Fruit fly (Drosophila melanogaster): ENCODE results near the gene CG43783.

Gene CG43783

dm6 chr3L:8981495-8981894, 27.4 kb upstream of the CG43783 start, which contains the start of gene CG13314:
CG13314 (plus strand) TSS chr3L:8981795.
- TF ChIP-seq usp (GFP tag; optimal IDR thresholded peaks at IDR 0.05) (no peak), psq (optimal IDR thresholded peaks at IDR 0.05) (no peak), CG8478 (optimal IDR thresholded peaks at IDR 0.05) (no peak), pan (optimal IDR thresholded peaks at IDR 0.05) (no peak), EcR (GFP tag; optimal IDR thresholded peaks at IDR 0.05) (no peak), Dll (optimal IDR thresholded peaks at IDR 0.05) (no peak)

DNA sequence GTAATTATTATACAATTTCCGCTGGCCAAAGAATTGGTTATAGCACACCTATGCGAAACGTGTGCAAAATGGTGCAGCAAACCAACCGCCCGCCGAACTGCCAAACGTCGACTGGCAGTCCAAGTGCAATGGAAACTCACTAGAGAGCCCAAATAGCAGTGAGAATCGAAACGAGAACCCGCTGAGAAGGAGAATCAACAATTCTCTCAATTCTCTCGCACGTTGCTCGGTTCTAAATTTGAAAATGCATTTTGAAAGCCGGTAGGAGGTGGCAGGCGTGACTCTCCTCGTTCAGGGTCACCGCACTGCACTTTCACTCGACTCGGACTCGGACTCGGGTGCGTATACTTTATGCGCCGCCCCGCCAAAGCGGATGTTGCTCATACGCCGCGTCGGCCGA, 25.7 kb upstream of the CG43783 start, which contains the start of gene CG5644:
TSS of gene CG5644 (minus strand) at position 101 of the 400 bp plus-strand sequence.
- TF ChIP-seq Dll (optimal IDR thresholded peaks at IDR 0.05), result no peak
- no peak for TF ChIP-seq EcR (GFP tag; optimal IDR thresholded peaks at IDR 0.05)
- no peak for TF ChIP-seq psq (optimal IDR thresholded peaks at IDR 0.05)
- no peak for TF ChIP-seq pan (optimal IDR thresholded peaks at IDR 0.05)
- no peak for TF ChIP-seq CG8478 (optimal IDR thresholded peaks at IDR 0.05)
- TF ChIP-seq usp (GFP tag; optimal IDR thresholded peaks at IDR 0.05), result no peak

dm6 chr3L:8978678-8979413, 24.8 kb upstream of the CG43783 start:
- TF ChIP-seq CG8478 (optimal IDR thresholded peaks at IDR 0.05), result no peak
- peak; percentile 54 for TF ChIP-seq Dll (optimal IDR thresholded peaks at IDR 0.05)

DNA sequence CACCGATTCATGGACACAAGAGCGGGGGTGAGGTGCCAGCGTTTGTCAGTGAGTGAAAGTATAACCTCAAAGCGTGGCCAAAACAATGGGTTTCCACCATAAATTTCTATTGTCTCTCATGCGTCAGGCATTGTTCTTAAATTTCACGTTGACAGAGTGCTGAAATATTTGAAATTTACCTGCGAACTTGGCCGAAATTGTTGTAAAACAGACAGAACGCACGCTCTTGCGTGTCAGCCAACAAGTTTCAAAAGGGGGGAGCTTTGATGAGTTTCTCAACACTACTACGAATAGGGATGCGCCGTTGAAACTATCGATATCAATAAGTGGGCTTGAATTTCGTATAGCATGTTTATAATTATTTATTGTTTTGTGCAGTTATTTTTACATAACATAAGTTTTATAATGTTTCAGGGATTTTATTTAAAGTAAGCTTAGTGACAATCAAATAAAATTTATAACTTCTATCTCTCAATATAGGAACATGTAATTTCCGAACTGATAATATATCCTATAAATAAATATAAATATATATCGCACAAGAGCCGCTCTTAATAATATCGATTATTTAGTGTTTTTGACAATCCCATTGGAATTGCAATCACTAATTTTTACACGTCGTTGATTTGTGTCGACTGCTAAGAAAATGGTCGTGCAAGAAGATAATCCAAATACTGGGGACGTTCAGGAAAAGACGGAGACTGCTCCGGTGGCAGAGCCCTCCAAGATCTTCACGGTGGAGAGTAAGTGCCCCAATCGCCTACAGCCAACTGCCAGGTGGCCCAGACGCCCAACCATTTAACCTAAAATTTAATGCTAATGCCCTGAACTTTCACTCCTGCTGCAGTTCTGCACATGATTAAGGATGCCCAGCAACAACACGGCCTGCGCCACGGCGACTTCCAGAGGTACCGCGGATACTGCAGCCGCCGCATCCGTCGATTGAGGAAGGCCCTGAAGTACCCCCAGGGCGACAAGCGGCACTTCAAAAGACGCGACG, 20.7 kb upstream of the CG43783 start, which contains the start of the genes pix and Srp68:
TSS of gene pix (minus strand) at position 288 of the 1,000 bp plus-strand sequence.
TSS of gene Srp68 (plus strand) at position 569 of the 1,000 bp plus-strand sequence.
- TF ChIP-seq psq (optimal IDR thresholded peaks at IDR 0.05), result no peak
- TF ChIP-seq CG8478 (optimal IDR thresholded peaks at IDR 0.05), result no peak
- TF ChIP-seq usp (GFP tag; optimal IDR thresholded peaks at IDR 0.05), result no peak
- TF ChIP-seq EcR (GFP tag; optimal IDR thresholded peaks at IDR 0.05), result no peak
- TF ChIP-seq Dll (optimal IDR thresholded peaks at IDR 0.05), result no peak
- no peak for TF ChIP-seq pan (optimal IDR thresholded peaks at IDR 0.05)

DNA sequence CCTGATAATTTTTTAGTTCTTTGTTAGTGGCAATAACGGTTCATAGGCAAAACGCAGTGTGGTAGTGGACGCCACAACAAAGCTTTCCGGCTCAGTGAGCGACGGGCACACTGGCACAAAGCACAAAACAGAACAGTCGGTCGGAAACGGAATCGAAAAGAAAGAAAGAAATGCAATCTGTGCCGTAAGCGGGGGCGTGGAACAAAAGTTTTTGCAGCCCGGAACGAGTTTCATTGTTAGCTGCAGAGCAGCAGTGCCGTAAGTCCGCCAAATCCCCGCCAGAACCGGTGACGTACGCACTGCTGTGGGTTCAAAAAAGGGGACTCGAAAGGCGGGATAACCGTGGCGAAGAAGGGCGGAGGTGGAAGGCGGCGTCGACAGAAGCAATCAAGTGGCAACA, 14.4 kb upstream of the CG43783 start, which contains the start of gene CG5026:
TSS of gene CG5026 (plus strand) at position 92 of the 400 bp plus-strand sequence.
- TF ChIP-seq usp (GFP tag; optimal IDR thresholded peaks at IDR 0.05) (no peak), psq (optimal IDR thresholded peaks at IDR 0.05) (no peak), pan (optimal IDR thresholded peaks at IDR 0.05) (no peak), CG8478 (optimal IDR thresholded peaks at IDR 0.05) (no peak), EcR (GFP tag; optimal IDR thresholded peaks at IDR 0.05) (no peak), Dll (optimal IDR thresholded peaks at IDR 0.05) (no peak)

dm6 chr3L:8966324-8967011, 12.4 kb upstream of the CG43783 start, which contains the start of the genes CG5653 and CG5021:
CG5653 (minus strand) TSS chr3L:8966374.
CG5021 (plus strand) TSS chr3L:8966829.
- TF ChIP-seq usp (GFP tag; optimal IDR thresholded peaks at IDR 0.05), result no peak
- TF ChIP-seq psq (optimal IDR thresholded peaks at IDR 0.05), result no peak

dm6 chr3L:8964458-8964857, 10.4 kb upstream of the CG43783 start, which contains the start of gene ValRS-m:
ValRS-m (minus strand) TSS chr3L:8964769.
- TF ChIP-seq Dll (optimal IDR thresholded peaks at IDR 0.05) (no peak), usp (GFP tag; optimal IDR thresholded peaks at IDR 0.05) (no peak), psq (optimal IDR thresholded peaks at IDR 0.05) (no peak), CG8478 (optimal IDR thresholded peaks at IDR 0.05) (no peak), pan (optimal IDR thresholded peaks at IDR 0.05) (no peak), EcR (GFP tag; optimal IDR thresholded peaks at IDR 0.05) (no peak)

dm6 chr3L:8958557-8958956, 4.5 kb upstream of the CG43783 start, which contains the start of gene CG13313:
CG13313 (plus strand) TSS chr3L:8958857.
- TF ChIP-seq EcR (GFP tag; optimal IDR thresholded peaks at IDR 0.05) (no peak), pan (optimal IDR thresholded peaks at IDR 0.05) (no peak), usp (GFP tag; optimal IDR thresholded peaks at IDR 0.05) (no peak), CG8478 (optimal IDR thresholded peaks at IDR 0.05) (no peak), Dll (optimal IDR thresholded peaks at IDR 0.05) (no peak), psq (optimal IDR thresholded peaks at IDR 0.05) (no peak)

DNA sequence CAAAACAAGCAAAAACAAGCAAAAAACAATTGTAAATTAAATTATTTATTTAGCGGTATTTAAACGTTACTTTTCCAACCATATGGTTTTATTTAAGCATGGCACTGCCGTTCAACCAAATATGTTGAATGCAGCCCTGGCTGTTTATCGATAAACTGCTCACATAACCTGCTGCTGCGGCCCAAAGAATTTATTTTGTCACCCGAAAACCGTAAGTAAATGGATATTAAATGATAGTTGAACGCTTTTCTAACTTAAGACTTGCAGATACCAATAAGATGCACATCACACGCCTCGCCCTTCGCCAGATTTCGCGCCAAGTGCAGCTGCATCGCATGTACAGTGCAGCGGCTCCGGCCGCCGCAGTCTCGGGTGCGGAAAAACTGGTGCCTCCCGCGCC, 2.6 kb upstream of the CG43783 start, which contains the start of gene mRpL12:
TSS of gene mRpL12 (plus strand) at position 123 of the 400 bp plus-strand sequence.
- TF ChIP-seq pan (optimal IDR thresholded peaks at IDR 0.05) (no peak), Dll (optimal IDR thresholded peaks at IDR 0.05) (no peak), usp (GFP tag; optimal IDR thresholded peaks at IDR 0.05) (no peak), psq (optimal IDR thresholded peaks at IDR 0.05) (no peak), EcR (GFP tag; optimal IDR thresholded peaks at IDR 0.05) (no peak)

dm6 chr3L:8955199-8955598, 1.1 kb upstream of the CG43783 start:
- no peak for TF ChIP-seq usp (GFP tag; optimal IDR thresholded peaks at IDR 0.05)
- TF ChIP-seq CG8478 (optimal IDR thresholded peaks at IDR 0.05), result no peak
- peak; percentile 38 for TF ChIP-seq Dll (optimal IDR thresholded peaks at IDR 0.05)
- TF ChIP-seq psq (optimal IDR thresholded peaks at IDR 0.05), result no peak
- TF ChIP-seq EcR (GFP tag; optimal IDR thresholded peaks at IDR 0.05), result no peak
- TF ChIP-seq pan (optimal IDR thresholded peaks at IDR 0.05), result no peak

- TF ChIP-seq EcR (GFP tag; optimal IDR thresholded peaks at IDR 0.05), result no peak
- TF ChIP-seq psq (optimal IDR thresholded peaks at IDR 0.05), result no peak
- TF ChIP-seq Dll (optimal IDR thresholded peaks at IDR 0.05), result no peak
- no peak for TF ChIP-seq usp (GFP tag; optimal IDR thresholded peaks at IDR 0.05)
- TF ChIP-seq pan (optimal IDR thresholded peaks at IDR 0.05), result no peak
- TF ChIP-seq CG8478 (optimal IDR thresholded peaks at IDR 0.05), result no peak
These were observed 569 bp upstream of the CG43783 start, which contains the start of gene GNBP3 for dm6 chr3L:8954648-8955033. GNBP3 (plus strand) TSS chr3L:8955021.

Data from whole organism.